Worm (Caenorhabditis elegans) whole organism, L1 larva: ENCODE measurements around the gene C13G3.12.

Source experiments
- C04F5.9 ChIP-seq: sonication (generic microtip); optimal IDR thresholded peaks from 2 replicates; lab custom pipeline; 2016; ENCODE audit warnings: missing genetic modification characterization, missing compliant biosample characterization
- F16B12.6 ChIP-seq: fragments of 150-350 bp; optimal IDR thresholded peaks from 2 replicates; lab custom pipeline; 2014; ENCODE audit warnings: missing biosample characterization, missing genetic modification characterization
- aha-1 ChIP-seq: fragments of 150-350 bp; optimal IDR thresholded peaks from 2 replicates; lab custom pipeline; 2014; ENCODE audit warnings: missing biosample characterization, missing genetic modification characterization
- aly-2 ChIP-seq: fragments of 150-350 bp; optimal IDR thresholded peaks from 2 replicates; lab custom pipeline; 2014; ENCODE audit warnings: missing biosample characterization, missing genetic modification characterization
- blmp-1 ChIP-seq: fragments of 150-350 bp; optimal IDR thresholded peaks from 2 replicates; lab custom pipeline; 2014; ENCODE audit warnings: missing biosample characterization, missing genetic modification characterization
- ceh-88 ChIP-seq: fragments of 200-800 bp; sonication (Bioruptor generic); IDR thresholded peaks from 2 replicates; pipeline ENCODE4 v1.3.6; 2022; ENCODE audit warnings: missing genetic modification characterization, missing compliant biosample characterization
- ces-1 ChIP-seq: fragments of 150-350 bp; optimal IDR thresholded peaks from 2 replicates; lab custom pipeline; 2014; ENCODE audit warnings: missing biosample characterization, missing genetic modification reagents, missing genetic modification characterization
- dpl-1 ChIP-seq, 3 experiments: fragments of 150-350 bp in 2 of 3; sonication (generic microtip) in 1 of 3; optimal IDR thresholded peaks; 2 replicates each; lab custom pipeline; 2014 to 2017; ENCODE audit warnings: missing biosample characterization in 3 of 3, missing genetic modification characterization in 3 of 3, missing genetic modification reagents in 3 of 3
- dsc-1 ChIP-seq: sonication (generic microtip); optimal IDR thresholded peaks from 2 replicates; lab custom pipeline; 2016; ENCODE audit warnings: mild to moderate bottlenecking, missing genetic modification characterization, missing compliant biosample characterization
- efl-1 ChIP-seq, 4 experiments: fragments of 150-350 bp; optimal IDR thresholded peaks in 3 of 4; peaks in 1 of 4; 1 replicate in 1 of 4; 2 replicates in 3 of 4; lab custom pipeline; 2014; ENCODE audit warnings: missing biosample characterization in 2 of 4, missing genetic modification characterization in 2 of 4, missing genetic modification reagents in 2 of 4
- egl-13 ChIP-seq: sonication (generic microtip); optimal IDR thresholded peaks from 2 replicates; lab custom pipeline; 2016; ENCODE audit warnings: missing genotype, missing genetic modification reagents, missing genetic modification characterization, missing compliant biosample characterization
- elt-2 ChIP-seq: sonication (generic microtip); optimal IDR thresholded peaks from 2 replicates; lab custom pipeline; 2016; ENCODE audit warnings: missing genetic modification characterization, mild to moderate bottlenecking, inconsistent platforms, missing compliant biosample characterization, missing genetic modification reagents
- fkh-10 ChIP-seq: sonication (generic microtip); optimal IDR thresholded peaks from 2 replicates; lab custom pipeline; 2017; ENCODE audit warnings: missing biosample characterization, missing genetic modification reagents, missing genetic modification characterization
- fkh-4 ChIP-seq: sonication (generic microtip); optimal IDR thresholded peaks from 2 replicates; lab custom pipeline; 2016; ENCODE audit warnings: missing compliant biosample characterization, missing genetic modification characterization, borderline replicate concordance
- fkh-8 ChIP-seq: sonication (generic microtip); optimal IDR thresholded peaks from 2 replicates; lab custom pipeline; 2016; ENCODE audit warnings: mild to moderate bottlenecking, missing genetic modification characterization, missing compliant biosample characterization
- fos-1 ChIP-seq: fragments of 150-350 bp; optimal IDR thresholded peaks from 2 replicates; lab custom pipeline; 2014; ENCODE audit warnings: missing biosample characterization, missing genetic modification characterization
- grh-1 ChIP-seq: fragments of 200-800 bp; sonication (Bioruptor generic); IDR thresholded peaks from 2 replicates; pipeline ENCODE4 v1.3.6; 2022; ENCODE audit warnings: missing genetic modification reagents, missing genetic modification characterization, missing compliant biosample characterization
- hlh-4 ChIP-seq: sonication (generic microtip); optimal IDR thresholded peaks from 2 replicates; lab custom pipeline; 2016; ENCODE audit warnings: mild to moderate bottlenecking, missing genetic modification characterization, missing compliant biosample characterization
- irx-1 ChIP-seq: sonication (generic microtip); optimal IDR thresholded peaks from 2 replicates; lab custom pipeline; 2016; ENCODE audit warnings: missing genetic modification characterization, missing compliant biosample characterization
- isw-1 ChIP-seq: fragments of 200-800 bp; sonication (Bioruptor generic); IDR thresholded peaks from 2 replicates; pipeline ENCODE4 v1.3.6; 2022; ENCODE audit warnings: missing genetic modification characterization, missing compliant biosample characterization
- jun-1 ChIP-seq: fragments of 150-350 bp; optimal IDR thresholded peaks from 2 replicates; lab custom pipeline; 2014; ENCODE audit warnings: missing biosample characterization, missing genetic modification reagents, missing genetic modification characterization
- lin-15B ChIP-seq: fragments of 150-350 bp; sonication (generic microtip); optimal IDR thresholded peaks from 3 replicates; lab custom pipeline; 2014; ENCODE audit warnings: missing biosample characterization, missing genetic modification characterization
- lin-35 ChIP-seq, 2 experiments: fragments of 150-350 bp; optimal IDR thresholded peaks; 2 replicates each; lab custom pipeline; 2014; ENCODE audit warnings: missing biosample characterization in 2 of 2, missing genetic modification characterization in 2 of 2, missing genetic modification reagents in 2 of 2
- lin-39 ChIP-seq: fragments of 150-350 bp; optimal IDR thresholded peaks from 2 replicates; lab custom pipeline; 2014; ENCODE audit warnings: missing biosample characterization, missing genetic modification reagents, missing genetic modification characterization
- lsy-2 ChIP-seq, 2 experiments: fragments of 150-350 bp; optimal IDR thresholded peaks; 2 replicates each; lab custom pipeline; 2014; ENCODE audit warnings: missing biosample characterization in 2 of 2, missing genetic modification characterization in 2 of 2
- mdl-1 ChIP-seq, 2 experiments: fragments of 150-350 bp; optimal IDR thresholded peaks; 2 replicates each; lab custom pipeline; 2014 to 2017; ENCODE audit warnings: missing biosample characterization in 2 of 2, missing genetic modification characterization in 2 of 2, inconsistent platforms in 1 of 2
- mep-1 ChIP-seq: fragments of 150-350 bp; optimal IDR thresholded peaks from 2 replicates; lab custom pipeline; 2014; ENCODE audit warnings: missing biosample characterization, missing genetic modification characterization
- nhr-11 ChIP-seq: fragments of 150-350 bp; optimal IDR thresholded peaks from 2 replicates; lab custom pipeline; 2014; ENCODE audit warnings: missing biosample characterization, missing genetic modification characterization
- nhr-12 ChIP-seq: sonication (generic microtip); optimal IDR thresholded peaks from 2 replicates; lab custom pipeline; 2017; ENCODE audit warnings: missing biosample characterization, missing genetic modification characterization
- nhr-19 ChIP-seq: fragments of 200-800 bp; sonication (Bioruptor generic); conservative IDR thresholded peaks from 2 replicates; pipeline ENCODE4 v1.3.6; 2022; ENCODE audit warnings: missing genetic modification characterization, missing compliant biosample characterization
- nhr-20 ChIP-seq: sonication (generic microtip); optimal IDR thresholded peaks from 2 replicates; lab custom pipeline; 2016; ENCODE audit warnings: mild to moderate bottlenecking, missing genetic modification characterization, missing compliant biosample characterization
- nhr-28 ChIP-seq: fragments of 150-350 bp; optimal IDR thresholded peaks from 2 replicates; lab custom pipeline; 2014; ENCODE audit warnings: missing biosample characterization, missing genetic modification characterization
- nhr-47 ChIP-seq: sonication (generic microtip); optimal IDR thresholded peaks from 2 replicates; lab custom pipeline; 2016; ENCODE audit warnings: mild to moderate bottlenecking, missing genetic modification characterization, moderate library complexity, missing compliant biosample characterization
- nhr-71 ChIP-seq: sonication (generic microtip); optimal IDR thresholded peaks from 2 replicates; lab custom pipeline; 2016; ENCODE audit warnings: mild to moderate bottlenecking, missing genetic modification characterization, moderate library complexity, missing compliant biosample characterization
- nhr-76 ChIP-seq: sonication (generic microtip); optimal IDR thresholded peaks from 2 replicates; lab custom pipeline; 2017; ENCODE audit warnings: missing biosample characterization, missing genetic modification characterization
- nhr-77 ChIP-seq: fragments of 150-350 bp; optimal IDR thresholded peaks from 2 replicates; lab custom pipeline; 2014; ENCODE audit warnings: missing biosample characterization, missing genetic modification characterization
- nhr-85 ChIP-seq: sonication (generic microtip); peaks from one replicate; lab custom pipeline; 2016; ENCODE audit warnings: missing genetic modification characterization, inconsistent platforms, missing compliant biosample characterization
- pag-3 ChIP-seq: sonication (generic microtip); optimal IDR thresholded peaks from 2 replicates; lab custom pipeline; 2017; ENCODE audit warnings: missing genetic modification characterization, mild to moderate bottlenecking, missing compliant biosample characterization, antibody characterized with exemption, borderline replicate concordance; ENCODE audit not compliant: insufficient read depth
- rnt-1 ChIP-seq: sonication (generic microtip); optimal IDR thresholded peaks from 2 replicates; lab custom pipeline; 2016; ENCODE audit warnings: mild to moderate bottlenecking, missing genetic modification characterization, moderate library complexity, missing compliant biosample characterization
- sptf-1 ChIP-seq: fragments of 150-350 bp; optimal IDR thresholded peaks from 2 replicates; lab custom pipeline; 2014; ENCODE audit warnings: missing biosample characterization, missing genetic modification characterization
- sup-37 ChIP-seq: fragments of 200-800 bp; sonication (Bioruptor generic); optimal IDR thresholded peaks from 2 replicates; lab custom pipeline; 2018; ENCODE audit warnings: mild to moderate bottlenecking, missing genetic modification characterization, missing compliant biosample characterization
- tbx-2 ChIP-seq: sonication (generic microtip); optimal IDR thresholded peaks from 2 replicates; lab custom pipeline; 2016; ENCODE audit warnings: missing genetic modification characterization, missing compliant biosample characterization
- unc-86 ChIP-seq: sonication (generic microtip); optimal IDR thresholded peaks from 2 replicates; lab custom pipeline; 2016; ENCODE audit warnings: missing genetic modification characterization, missing compliant biosample characterization
- unc-98 ChIP-seq: fragments of 200-800 bp; sonication (Bioruptor generic); IDR thresholded peaks from 2 replicates; pipeline ENCODE4 v1.3.6; 2022; ENCODE audit warnings: missing genetic modification characterization, missing compliant biosample characterization
- vab-15 ChIP-seq: sonication (generic microtip); optimal IDR thresholded peaks from 2 replicates; lab custom pipeline; 2017; ENCODE audit warnings: missing genotype, mild to moderate bottlenecking, missing genetic modification characterization, missing compliant biosample characterization
- zip-4 ChIP-seq: fragments of 200-800 bp; sonication (Bioruptor generic); optimal IDR thresholded peaks from 2 replicates; lab custom pipeline; 2018; ENCODE audit warnings: mild to moderate bottlenecking, missing genetic modification characterization, moderate library complexity, missing compliant biosample characterization
- ztf-11 ChIP-seq, 2 experiments: sonication (generic microtip); optimal IDR thresholded peaks; 2 replicates each; lab custom pipeline; 2016 to 2017; ENCODE audit warnings: missing genetic modification characterization in 2 of 2, missing biosample characterization in 1 of 2, missing compliant biosample characterization in 1 of 2

C13G3.12 gene

ce11 chrV:11033241-11033640 is 10.5 kb upstream of the C13G3.12 start:
- TF ChIP-seq fkh-4 (tag; lab: Kevin White, UChicago) (no peak), fkh-10 (peak; percentile 2), fkh-8 (tag; lab: Kevin White, UChicago) (peak; percentile 47), nhr-47 (tag; lab: Kevin White, UChicago) (peak; percentile 34), hlh-4 (tag; lab: Kevin White, UChicago) (peak; percentile 94), irx-1 (no peak), nhr-71 (tag; lab: Kevin White, UChicago) (peak; percentile 42)

DNA sequence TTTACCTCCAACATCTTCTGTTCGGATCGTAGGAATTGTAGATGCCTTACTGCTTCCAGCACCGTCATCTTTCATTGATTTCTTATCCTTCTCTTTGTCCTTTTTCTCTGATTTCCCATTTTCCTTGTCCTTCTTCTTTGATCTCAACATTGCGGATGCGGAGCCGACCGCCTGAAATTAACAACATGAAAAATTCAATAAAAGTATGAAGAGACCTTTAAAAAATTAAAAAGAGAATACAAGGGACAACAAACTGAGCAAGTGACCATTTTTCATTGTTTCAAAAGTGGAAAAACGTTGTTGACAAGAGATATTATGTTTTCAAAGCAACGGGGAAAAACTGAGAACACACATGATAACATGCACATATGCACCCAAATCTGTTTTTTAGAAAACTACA is 8.0 kb upstream of the C13G3.12 start:
- TF ChIP-seq sptf-1, result no peak
- TF ChIP-seq nhr-12 (tag; lab: Kevin White, UChicago), result no peak

ce11 chrV:11029309-11029708 is 6.6 kb upstream of the C13G3.12 start:
- TF ChIP-seq nhr-12 (tag; lab: Kevin White, UChicago) (no peak), tbx-2 (peak; percentile 80), pag-3 (no peak), rnt-1 (tag; lab: Kevin White, UChicago) (peak; percentile 96), fos-1 (tag; lab: Kevin White, UChicago) (peak; percentile 16), nhr-11 (tag; lab: Kevin White, UChicago) (no peak), unc-86 (tag; lab: Kevin White, UChicago) (peak; percentile 66), elt-2 (tag; lab: Kevin White, UChicago) (peak; percentile 63), mep-1 (tag; lab: Kevin White, UChicago) (peak; percentile 59), irx-1 (peak; percentile 86), mdl-1 (tag; optimal IDR thresholded peaks at IDR 0.05; lab: Kevin White, UChicago) (peak in 1 of 2 experiments; percentile 28), nhr-20 (tag; lab: Kevin White, UChicago) (peak; percentile 81), zip-4 (GFP tag; lab: Kevin White, UChicago) (peak; percentile 11), efl-1 (optimal IDR thresholded peaks at IDR 0.05; lab: Kevin White, UChicago) (peak; percentile 95 to 97), efl-1 (GFP tag; optimal IDR thresholded peaks at IDR 0.05 in 1 of 2; lab: Kevin White, UChicago) (peak; percentile 93 to 99), sptf-1 (no peak), nhr-47 (tag; lab: Kevin White, UChicago) (peak; percentile 86), aly-2 (no peak), fkh-10 (no peak), jun-1 (tag; lab: Kevin White, UChicago) (peak; percentile 53), ztf-11 (tag; optimal IDR thresholded peaks at IDR 0.05; lab: Kevin White, UChicago) (peak in 1 of 2 experiments; percentile 90), ceh-88 (no peak), nhr-71 (tag; lab: Kevin White, UChicago) (peak; percentile 83), fkh-8 (tag; lab: Kevin White, UChicago) (peak; percentile 42), egl-13 (tag; lab: Kevin White, UChicago) (peak; percentile 66), nhr-28 (tag; lab: Kevin White, UChicago) (no peak), aha-1 (tag; lab: Kevin White, UChicago) (no peak), ces-1 (GFP tag; lab: Kevin White, UChicago) (no peak), nhr-85 (tag; lab: Kevin White, UChicago) (peak; percentile 94), nhr-77 (tag; lab: Kevin White, UChicago) (no peak), grh-1 (GFP tag; lab: Robert Waterston, UW) (peak; percentile 62), vab-15 (tag; lab: Kevin White, UChicago) (no peak), unc-98 (GFP tag; lab: Robert Waterston, UW) (peak; percentile 46; the same call in 1 of the 2 replicates), lin-35 (GFP tag; optimal IDR thresholded peaks at IDR 0.05; lab: Kevin White, UChicago) (peak; percentile 93 to 97), lin-39 (tag; lab: Kevin White, UChicago) (peak; percentile 0), nhr-76 (tag; lab: Kevin White, UChicago) (no peak), F16B12.6 (peak; percentile 12), lsy-2 (tag; optimal IDR thresholded peaks at IDR 0.05; lab: Kevin White, UChicago) (peak; percentile 32 to 72), C04F5.9 (tag; lab: Kevin White, UChicago) (peak; percentile 72), blmp-1 (peak; percentile 67), lin-15B (peak; percentile 60), dsc-1 (tag; lab: Kevin White, UChicago) (peak; percentile 78), nhr-19 (peak; percentile 72), isw-1 (GFP tag; lab: Robert Waterston, UW) (peak; percentile 53), dpl-1 (GFP tag; optimal IDR thresholded peaks at IDR 0.05; lab: Kevin White, UChicago) (peak; percentile 90 to 93 (median 93)), sup-37 (GFP tag; lab: Kevin White, UChicago) (peak; percentile 45)
